Worm (Caenorhabditis elegans): ENCODE measurements around the gene nhr-146.

DNA sequence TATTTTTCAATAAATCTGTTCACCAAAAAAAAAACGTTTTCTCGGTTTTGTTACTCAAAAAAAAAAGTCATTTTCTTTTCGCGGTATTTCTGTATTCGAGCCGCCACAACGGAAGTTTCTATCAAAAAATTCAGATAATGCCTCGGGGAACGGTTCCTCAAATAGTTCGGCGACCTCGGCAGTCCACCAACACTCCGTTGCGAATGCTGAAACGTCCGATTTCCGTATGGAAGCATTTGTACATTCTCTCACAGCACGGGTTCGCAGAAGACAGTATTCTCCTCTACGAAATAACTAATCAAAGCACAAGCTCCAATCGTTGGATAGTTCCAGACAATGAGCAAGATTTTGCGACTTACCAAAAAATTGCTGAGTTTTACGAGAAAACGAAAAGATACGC is 33.4 kb downstream of the nhr-146 start, which contains the start of gene Y41D4B.4:
- no peak for TF ChIP-seq ceh-82 (tag; optimal IDR thresholded peaks at IDR 0.05)
- no peak for TF ChIP-seq fkh-10 (GFP tag; optimal IDR thresholded peaks at IDR 0.05)
- no peak for TF ChIP-seq mdl-1 (tag; optimal IDR thresholded peaks at IDR 0.05)
- no peak for TF ChIP-seq lin-39 (tag; optimal IDR thresholded peaks at IDR 0.05)
- no peak for TF ChIP-seq ZK546.5 (tag; optimal IDR thresholded peaks at IDR 0.05)

All from whole organism, L3 larva.